Fruit fly (Drosophila melanogaster): Measurements from ENCODE around the gene Dyrk3.

dm6 chr4:1181591-1182125 is 48.9 kb downstream of the Dyrk3 start, which contains the start of gene pho:
- no peak for TF ChIP-seq CG8478 (optimal IDR thresholded peaks at IDR 0.05)
- TF ChIP-seq CTCF (optimal IDR thresholded peaks at IDR 0.05) = no peak

Data from S2 (cell line).